Worm (Caenorhabditis elegans): ENCODE results near the gene K09E9.4.

Gene K09E9.4

ce11 chrX:15650428-15650827 is 20.2 kb upstream of the K09E9.4 start:
- TF ChIP-seq snpc-4 (tag; optimal IDR thresholded peaks at IDR 0.05) (peak; percentile 1), nhr-10 (tag; optimal IDR thresholded peaks at IDR 0.05) (no peak), mbf-1 (tag; optimal IDR thresholded peaks at IDR 0.05) (no peak), F13H6.1 (tag; optimal IDR thresholded peaks at IDR 0.05) (no peak)

ce11 chrX:15647276-15647675 is 17.0 kb upstream of the K09E9.4 start, which contains the start of gene F59D12.5:
Gene F59D12.5 (minus strand): TSS chrX:15647369.
- TF ChIP-seq nhr-237 (tag; optimal IDR thresholded peaks at IDR 0.05) (no peak), ztf-11 (tag; optimal IDR thresholded peaks at IDR 0.05) (no peak), lin-13 (GFP tag; optimal IDR thresholded peaks at IDR 0.05) (no peak), mab-5 (tag; optimal IDR thresholded peaks at IDR 0.05) (no peak), C34F6.9 (tag; optimal IDR thresholded peaks at IDR 0.05) (peak; percentile 35), lsy-2 (tag; optimal IDR thresholded peaks at IDR 0.05) (peak in 1 of 2 experiments; percentile 11), sem-4 (tag; optimal IDR thresholded peaks at IDR 0.05) (no peak), nhr-11 (tag; optimal IDR thresholded peaks at IDR 0.05) (no peak), ZK546.5 (tag; optimal IDR thresholded peaks at IDR 0.05) (no peak), nhr-25 (tag; optimal IDR thresholded peaks at IDR 0.05) (no peak), sma-9 (GFP tag; optimal IDR thresholded peaks at IDR 0.05) (peak; percentile 1), sma-9 (tag; optimal IDR thresholded peaks at IDR 0.05) (no peak), nhr-77 (tag; optimal IDR thresholded peaks at IDR 0.05) (no peak), elt-3 (tag; optimal IDR thresholded peaks at IDR 0.05) (no peak), zag-1 (tag; optimal IDR thresholded peaks at IDR 0.05) (no peak), unc-55 (GFP tag; optimal IDR thresholded peaks at IDR 0.05) (peak; percentile 45), ztf-1 (GFP tag; conservative IDR thresholded peaks at IDR 0.05) (no peak), snpc-4 (tag; optimal IDR thresholded peaks at IDR 0.05) (no peak), lin-39 (tag; optimal IDR thresholded peaks at IDR 0.05) (no peak), aly-2 (tag; optimal IDR thresholded peaks at IDR 0.05) (no peak), R02D3.7 (tag; optimal IDR thresholded peaks at IDR 0.05) (no peak), unc-62 (GFP tag; optimal IDR thresholded peaks at IDR 0.05) (no peak), gmeb-1 (tag; optimal IDR thresholded peaks at IDR 0.05) (no peak), skn-1 (tag; optimal IDR thresholded peaks at IDR 0.05) (no peak), nhr-12 (tag; optimal IDR thresholded peaks at IDR 0.05) (no peak), elt-1 (tag; optimal IDR thresholded peaks at IDR 0.05) (no peak), ztf-4 (tag; optimal IDR thresholded peaks at IDR 0.05) (no peak), peb-1 (tag; optimal IDR thresholded peaks at IDR 0.05) (no peak)

ce11 chrX:15642638-15643037 is 12.4 kb upstream of the K09E9.4 start, which contains the start of gene H08J19.1:
Gene H08J19.1 (plus strand): TSS chrX:15642938.
- no peak for TF ChIP-seq nhr-6 (tag; optimal IDR thresholded peaks at IDR 0.05)
- TF ChIP-seq Y55F3AM.14 (GFP tag; optimal IDR thresholded peaks at IDR 0.05), result no peak
- no peak for TF ChIP-seq sma-3 (GFP tag; optimal IDR thresholded peaks at IDR 0.05)
- TF ChIP-seq sem-4 (tag; optimal IDR thresholded peaks at IDR 0.05), result no peak
- TF ChIP-seq R02D3.7 (tag; optimal IDR thresholded peaks at IDR 0.05), result no peak
- TF ChIP-seq ztf-11 (tag; optimal IDR thresholded peaks at IDR 0.05), result no peak
- TF ChIP-seq dmd-4 (tag; optimal IDR thresholded peaks at IDR 0.05), result no peak
- no peak for TF ChIP-seq crh-2 (tag; optimal IDR thresholded peaks at IDR 0.05)
- TF ChIP-seq unc-39 (tag; optimal IDR thresholded peaks at IDR 0.05), result no peak
- TF ChIP-seq snpc-4 (tag; optimal IDR thresholded peaks at IDR 0.05), result no peak
- no peak for TF ChIP-seq mbf-1 (tag; optimal IDR thresholded peaks at IDR 0.05)
- no peak for TF ChIP-seq nhr-11 (tag; optimal IDR thresholded peaks at IDR 0.05)
- TF ChIP-seq lin-39 (tag; optimal IDR thresholded peaks at IDR 0.05), result no peak
- TF ChIP-seq nhr-25 (tag; optimal IDR thresholded peaks at IDR 0.05), result no peak
- no peak for TF ChIP-seq zag-1 (tag; optimal IDR thresholded peaks at IDR 0.05)
- TF ChIP-seq F13H6.1 (tag; optimal IDR thresholded peaks at IDR 0.05), result no peak

ce11 chrX:15641380-15641779 is 11.1 kb upstream of the K09E9.4 start:
- TF ChIP-seq nhr-23 (tag; optimal IDR thresholded peaks at IDR 0.05) (no peak), elt-3 (tag; optimal IDR thresholded peaks at IDR 0.05) (no peak), nhr-11 (tag; optimal IDR thresholded peaks at IDR 0.05) (no peak), Y55F3AM.14 (GFP tag; optimal IDR thresholded peaks at IDR 0.05) (no peak), F13H6.1 (tag; optimal IDR thresholded peaks at IDR 0.05) (no peak), lin-11 (tag; optimal IDR thresholded peaks at IDR 0.05) (no peak), lsy-2 (tag; optimal IDR thresholded peaks at IDR 0.05) (no peak), ztf-1 (GFP tag; conservative IDR thresholded peaks at IDR 0.05) (no peak), egl-27 (tag; optimal IDR thresholded peaks at IDR 0.05) (no peak), mdl-1 (tag; optimal IDR thresholded peaks at IDR 0.05) (no peak), ztf-11 (tag; optimal IDR thresholded peaks at IDR 0.05) (no peak)
